Worm (Caenorhabditis elegans) whole organism, midembryonic: ENCODE measurements around the gene mtl-1.

ENCODE experiments used
- T22C8.4 ChIP-seq: fragments of 200-800 bp; sonication (Bioruptor generic); IDR thresholded peaks from 2 replicates; pipeline ENCODE4 v1.3.6; 2022; ENCODE audit warnings: missing genetic modification characterization, missing compliant biosample characterization
- flt-1 ChIP-seq: fragments of 200-800 bp; sonication (Bioruptor generic); IDR thresholded peaks from 2 replicates; pipeline ENCODE4 v1.3.6; 2022; ENCODE audit warnings: missing genetic modification characterization, missing compliant biosample characterization
- med-1 ChIP-seq: sonication (generic microtip); optimal IDR thresholded peaks from 2 replicates; lab custom pipeline; 2017; ENCODE audit warnings: missing genetic modification characterization, mild to moderate bottlenecking, missing compliant biosample characterization, antibody characterized with exemption, missing genetic modification reagents; ENCODE audit not compliant: insufficient read depth
- tab-1 ChIP-seq: fragments of 200-800 bp; sonication (Bioruptor generic); IDR thresholded peaks from 2 replicates; pipeline ENCODE4 v1.3.6; 2022; ENCODE audit warnings: missing genetic modification characterization, missing compliant biosample characterization

DNA sequence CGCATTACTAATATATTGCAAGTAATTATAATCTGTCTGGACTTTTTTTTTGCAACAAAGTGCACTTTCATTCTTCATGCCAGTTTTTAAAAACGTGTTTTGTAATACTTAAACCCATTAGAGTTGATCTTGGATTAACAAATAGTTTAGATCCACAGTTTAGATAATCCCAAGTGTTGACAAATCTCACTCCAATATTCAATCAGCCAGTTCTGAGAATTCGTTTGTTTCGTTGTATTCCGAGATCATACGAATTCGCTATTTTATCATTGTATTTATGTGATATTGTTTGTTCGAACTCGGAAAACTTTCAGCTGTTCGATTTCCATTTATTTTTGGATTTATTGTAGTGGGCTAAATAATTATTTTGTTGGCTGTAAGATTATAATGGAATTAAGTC, 45.9 kb downstream of the mtl-1 start:
- TF ChIP-seq tab-1 (GFP tag; lab: Robert Waterston, UW) (no peak), T22C8.4 (GFP tag; lab: Robert Waterston, UW) (no peak), med-1 (GFP tag; lab: Kevin White, UChicago) (no peak), flt-1 (GFP tag; lab: Robert Waterston, UW) (no peak)
